3 fruit fly cellular contexts compared by ENCODE assay signal in the genomic region with DNA sequence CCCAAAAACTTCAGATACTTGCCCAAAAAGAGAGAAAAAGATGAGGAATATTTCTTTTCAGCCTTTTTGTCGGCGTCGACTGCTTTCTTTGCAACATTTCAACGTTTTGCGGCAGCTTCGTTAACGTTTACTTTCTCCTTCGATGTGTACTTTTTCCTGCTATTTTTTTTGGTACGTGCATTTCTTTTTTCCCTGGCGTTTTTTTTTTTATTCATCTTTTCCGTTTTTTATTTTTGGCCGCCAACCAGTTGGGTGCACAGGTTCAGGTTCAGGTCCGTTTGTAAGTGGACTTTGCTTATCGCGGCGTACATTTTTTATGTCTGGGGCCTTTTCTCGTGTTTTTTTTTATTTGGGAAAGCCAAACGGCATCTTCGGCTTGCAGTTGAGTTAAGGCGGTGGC.
TF ChIP-seq lines count a peak whose summit lies in the region.

No protein-coding gene starts in this region.

- no peak for TF ChIP-seq CTCF in whole organism, embryonic (GFP tag; optimal IDR thresholded peaks at IDR 0.05; lab: Kevin White, UChicago)

TF ChIP-seq in whole organism, embryonic, 481 proteins besides CTCF, POLR2A, EP300 and RAD21:
- TF ChIP-seq CG2889 (GFP tag; IDR thresholded peaks at IDR 0.05; lab: Robert Waterston, UW) (0 out of 3 replicates have a peak, but pooled peaks have one; percentile 13), TFAM (GFP tag; optimal IDR thresholded peaks at IDR 0.05; lab: Kevin White, UChicago) (no peak), grau (tag; optimal IDR thresholded peaks at IDR 0.05; lab: Kevin White, UChicago) (no peak), CG4730 (GFP tag; IDR thresholded peaks at IDR 0.05; lab: Robert Waterston, UW) (no peak), bbx (GFP tag; IDR thresholded peaks at IDR 0.05; lab: Robert Waterston, UW; ENCODE audit: partially characterized antibody) (no peak), Drgx (GFP tag; IDR thresholded peaks at IDR 0.05; lab: Robert Waterston, UW) (peak; percentile 30; the same call in 1 of the 2 replicates)
TF ChIP-seq in whole organism, embryonic: peak in this region for 2.

TF ChIP-seq in whole organism, prepupa, 60 proteins besides CTCF, POLR2A, EP300 and RAD21 (continues in another document):
- TF ChIP-seq CG8319 (GFP tag; optimal IDR thresholded peaks at IDR 0.05; lab: Kevin White, UChicago): no peak
- peak; percentile 80 for TF ChIP-seq eg (GFP tag; IDR thresholded peaks at IDR 0.05; lab: Robert Waterston, UW)
- TF ChIP-seq Hr39 (GFP tag; optimal IDR thresholded peaks at IDR 0.05; lab: Kevin White, UChicago): no peak
- TF ChIP-seq Blimp-1 (GFP tag; optimal IDR thresholded peaks at IDR 0.05; lab: Kevin White, UChicago): peak; percentile 87
- no peak for TF ChIP-seq acj6 (GFP tag; optimal IDR thresholded peaks at IDR 0.05; lab: Kevin White, UChicago)
- TF ChIP-seq salr (GFP tag; optimal IDR thresholded peaks at IDR 0.05; lab: Kevin White, UChicago): peak in 1 of 2 experiments; percentile 2
- TF ChIP-seq dsx (GFP tag; optimal IDR thresholded peaks at IDR 0.05; lab: Kevin White, UChicago; ENCODE audit: poor library complexity, severe bottlenecking): no peak
- no peak for TF ChIP-seq vri (GFP tag; optimal IDR thresholded peaks at IDR 0.05; lab: Kevin White, UChicago)
- no peak for TF ChIP-seq pdm3 (GFP tag; optimal IDR thresholded peaks at IDR 0.05; lab: Kevin White, UChicago)
- no peak for TF ChIP-seq ss (GFP tag; optimal IDR thresholded peaks at IDR 0.05; lab: Kevin White, UChicago)
- peak; percentile 29 for TF ChIP-seq Met (GFP tag; optimal IDR thresholded peaks at IDR 0.05; lab: Kevin White, UChicago)
- no peak for TF ChIP-seq CG1621 (tag; optimal IDR thresholded peaks at IDR 0.05; lab: Kevin White, UChicago)
- no peak for TF ChIP-seq CG10631 (GFP tag; optimal IDR thresholded peaks at IDR 0.05; lab: Kevin White, UChicago)
- peak; percentile 5 for TF ChIP-seq Hr4 (GFP tag; optimal IDR thresholded peaks at IDR 0.05; lab: Kevin White, UChicago)
- TF ChIP-seq Sox14 (GFP tag; optimal IDR thresholded peaks at IDR 0.05; lab: Kevin White, UChicago): no peak
- TF ChIP-seq OdsH (GFP tag; optimal IDR thresholded peaks at IDR 0.05; lab: Kevin White, UChicago): no peak
- TF ChIP-seq dac (GFP tag; optimal IDR thresholded peaks at IDR 0.05; lab: Kevin White, UChicago): peak; percentile 31
- TF ChIP-seq fd85E (GFP tag; optimal IDR thresholded peaks at IDR 0.05; lab: Kevin White, UChicago): no peak
- TF ChIP-seq CG6854 (GFP tag; optimal IDR thresholded peaks at IDR 0.05; lab: Kevin White, UChicago): peak; percentile 91
- TF ChIP-seq net (GFP tag; optimal IDR thresholded peaks at IDR 0.05; lab: Kevin White, UChicago): peak; percentile 20
- no peak for TF ChIP-seq CG3032 (tag; optimal IDR thresholded peaks at IDR 0.05; lab: Kevin White, UChicago)
- no peak for TF ChIP-seq CG4318 (GFP tag; optimal IDR thresholded peaks at IDR 0.05; lab: Kevin White, UChicago)
- TF ChIP-seq lz (GFP tag; optimal IDR thresholded peaks at IDR 0.05; lab: Kevin White, UChicago): no peak
- peak; percentile 55 for TF ChIP-seq Eip78C (GFP tag; lab: Kevin White, UChicago)
- no peak for TF ChIP-seq Gug (GFP tag; IDR thresholded peaks at IDR 0.05; lab: Robert Waterston, UW)
- no peak for TF ChIP-seq Hr38 (GFP tag; optimal IDR thresholded peaks at IDR 0.05; lab: Kevin White, UChicago)
- no peak for TF ChIP-seq fkh (GFP tag; optimal IDR thresholded peaks at IDR 0.05; lab: Kevin White, UChicago)
- TF ChIP-seq cyc (GFP tag; optimal IDR thresholded peaks at IDR 0.05; lab: Kevin White, UChicago): no peak
- peak; percentile 58 for TF ChIP-seq CG32006 (GFP tag; optimal IDR thresholded peaks at IDR 0.05; lab: Kevin White, UChicago)
- no peak for TF ChIP-seq CG11762 (GFP tag; optimal IDR thresholded peaks at IDR 0.05; lab: Kevin White, UChicago; ENCODE audit: insufficient read depth)
- peak; percentile 66 for TF ChIP-seq CG6276 (GFP tag; optimal IDR thresholded peaks at IDR 0.05; lab: Kevin White, UChicago)
- TF ChIP-seq esn (GFP tag; optimal IDR thresholded peaks at IDR 0.05; lab: Kevin White, UChicago): no peak
- peak; percentile 24 for TF ChIP-seq CG16779 (tag; optimal IDR thresholded peaks at IDR 0.05; lab: Kevin White, UChicago)
- no peak for TF ChIP-seq CG10669 (GFP tag; optimal IDR thresholded peaks at IDR 0.05; lab: Kevin White, UChicago)
- TF ChIP-seq spab (GFP tag; optimal IDR thresholded peaks at IDR 0.05; lab: Kevin White, UChicago): no peak
- no peak for TF ChIP-seq Sox15 (GFP tag; optimal IDR thresholded peaks at IDR 0.05; lab: Kevin White, UChicago)
- TF ChIP-seq achi (GFP tag; optimal IDR thresholded peaks at IDR 0.05; lab: Kevin White, UChicago): peak; percentile 17
- no peak for TF ChIP-seq CG9139 (GFP tag; optimal IDR thresholded peaks at IDR 0.05; lab: Kevin White, UChicago)
- TF ChIP-seq topi (GFP tag; optimal IDR thresholded peaks at IDR 0.05; lab: Kevin White, UChicago): no peak
- peak; percentile 30 for TF ChIP-seq CG6792 (GFP tag; optimal IDR thresholded peaks at IDR 0.05; lab: Kevin White, UChicago)
- peak; percentile 67; the same call in 2 of the 3 replicates for TF ChIP-seq CG6163 (GFP tag; IDR thresholded peaks at IDR 0.05; lab: Robert Waterston, UW)

TF ChIP-seq in whole organism, pupa, 21 proteins besides CTCF, POLR2A, EP300 and RAD21:
- TF ChIP-seq CG4496 (GFP tag; IDR thresholded peaks at IDR 0.05; lab: Robert Waterston, UW) (peak; percentile 65; the same call in 1 of the 3 replicates), Snoo (tag; optimal IDR thresholded peaks at IDR 0.05; lab: Kevin White, UChicago) (peak; percentile 67), CG17806 (tag; optimal IDR thresholded peaks at IDR 0.05; lab: Kevin White, UChicago) (no peak), CG32121 (GFP tag; IDR thresholded peaks at IDR 0.05; lab: Robert Waterston, UW) (0 out of 2 replicates have a peak, but pooled peaks have one; percentile 17), CG8159 (tag; optimal IDR thresholded peaks at IDR 0.05; lab: Kevin White, UChicago) (no peak), CG15710 (tag; optimal IDR thresholded peaks at IDR 0.05; lab: Kevin White, UChicago) (no peak), Ets98B (GFP tag; IDR thresholded peaks at IDR 0.05; lab: Robert Waterston, UW) (peak; percentile 58), CG12605 (GFP tag; IDR thresholded peaks at IDR 0.05; lab: Robert Waterston, UW) (peak; percentile 60; the same call in 1 of the 2 replicates), CG14655 (GFP tag; optimal IDR thresholded peaks at IDR 0.05; lab: Kevin White, UChicago) (peak; percentile 14), Pif1A (GFP tag; optimal IDR thresholded peaks at IDR 0.05; lab: Kevin White, UChicago) (peak; percentile 64), CG13204 (GFP tag; optimal IDR thresholded peaks at IDR 0.05; lab: Kevin White, UChicago) (no peak), Pif1B (GFP tag; optimal IDR thresholded peaks at IDR 0.05; lab: Kevin White, UChicago) (peak; percentile 49), gl (tag; optimal IDR thresholded peaks at IDR 0.05; lab: Kevin White, UChicago) (no peak), CG8301 (tag; optimal IDR thresholded peaks at IDR 0.05; lab: Kevin White, UChicago) (no peak)
